Worm (Caenorhabditis elegans): ENCODE data around the gene Y97E10AR.2.

ce11 chrV:8028825-8029489 lies 33.0 kb downstream of the Y97E10AR.2 start, which contains the start of gene oma-2:
- TF ChIP-seq unc-55 (GFP tag; optimal IDR thresholded peaks at IDR 0.05) (no peak), rnt-1 (tag; optimal IDR thresholded peaks at IDR 0.05) (no peak), C38D4.7 (GFP tag; optimal IDR thresholded peaks at IDR 0.05) (no peak)
